Worm (Caenorhabditis elegans) whole organism, late embryonic: ENCODE data around the gene D2062.13.
"Not testable (repeated sequence)": the region's sequence is repeated elsewhere in the genome, so short reads cannot be mapped to it uniquely, and the experiment has no call there.

Experiments used
- C08G9.2 ChIP-seq: sonication (generic microtip); optimal IDR thresholded peaks from 2 replicates; lab custom pipeline; 2016; ENCODE audit warnings: mild to moderate bottlenecking, missing genetic modification characterization, moderate library complexity, missing compliant biosample characterization
- F13H6.1 ChIP-seq: sonication (generic microtip); optimal IDR thresholded peaks from 2 replicates; lab custom pipeline; 2016; ENCODE audit warnings: missing genetic modification characterization, missing compliant biosample characterization
- K02D7.2 ChIP-seq: sonication (generic microtip); optimal IDR thresholded peaks from 2 replicates; lab custom pipeline; 2017; ENCODE audit warnings: mild to moderate bottlenecking, missing genetic modification characterization, missing compliant biosample characterization
- ceh-14 ChIP-seq: sonication (generic microtip); optimal IDR thresholded peaks from 2 replicates; lab custom pipeline; 2016; ENCODE audit warnings: missing genotype, missing genetic modification characterization, missing compliant biosample characterization
- ceh-18 ChIP-seq: sonication (generic microtip); optimal IDR thresholded peaks from 2 replicates; lab custom pipeline; 2016; ENCODE audit warnings: missing genetic modification characterization, missing compliant biosample characterization
- ceh-22 ChIP-seq: sonication (generic microtip); optimal IDR thresholded peaks from 2 replicates; lab custom pipeline; 2017; ENCODE audit warnings: missing biosample characterization, missing genetic modification characterization
- ceh-24 ChIP-seq: sonication (generic microtip); optimal IDR thresholded peaks from 2 replicates; lab custom pipeline; 2016; ENCODE audit warnings: mild to moderate bottlenecking, missing genetic modification characterization, missing compliant biosample characterization
- ceh-30 ChIP-seq: fragments of 150-350 bp; optimal IDR thresholded peaks from 2 replicates; lab custom pipeline; 2014; ENCODE audit warnings: missing biosample characterization, missing genetic modification characterization
- ceh-45 ChIP-seq: fragments of 200-800 bp; sonication (Bioruptor generic); IDR thresholded peaks from 2 replicates; pipeline ENCODE4 v1.3.6; 2022; ENCODE audit warnings: missing genetic modification reagents, missing genetic modification characterization, missing compliant biosample characterization
- ceh-48 ChIP-seq: sonication (generic microtip); optimal IDR thresholded peaks from 2 replicates; lab custom pipeline; 2016; ENCODE audit warnings: missing genetic modification characterization, inconsistent platforms, missing compliant biosample characterization
- ceh-9 ChIP-seq: sonication (generic microtip); optimal IDR thresholded peaks from 2 replicates; lab custom pipeline; 2016; ENCODE audit warnings: mild to moderate bottlenecking, missing genetic modification characterization, inconsistent platforms, missing compliant biosample characterization
- che-1 ChIP-seq: sonication (generic microtip); optimal IDR thresholded peaks from 2 replicates; lab custom pipeline; 2016; ENCODE audit warnings: mild to moderate bottlenecking, missing genetic modification characterization, missing compliant biosample characterization
- dmd-4 ChIP-seq: sonication (generic microtip); optimal IDR thresholded peaks from 2 replicates; lab custom pipeline; 2016; ENCODE audit warnings: borderline replicate concordance, missing genetic modification characterization, missing compliant biosample characterization
- dve-1 ChIP-seq: sonication (generic microtip); optimal IDR thresholded peaks from 2 replicates; lab custom pipeline; 2017; ENCODE audit warnings: antibody characterized with exemption, mild to moderate bottlenecking, missing genetic modification characterization, missing compliant biosample characterization
- elt-2 ChIP-seq: sonication (generic microtip); optimal IDR thresholded peaks from 2 replicates; lab custom pipeline; 2016; ENCODE audit warnings: missing genetic modification reagents, missing genetic modification characterization, missing compliant biosample characterization
- ets-4 ChIP-seq: sonication (generic microtip); optimal IDR thresholded peaks from 2 replicates; lab custom pipeline; 2016; ENCODE audit warnings: missing genetic modification characterization, missing compliant biosample characterization
- fkh-10 ChIP-seq: fragments of 150-350 bp; optimal IDR thresholded peaks from 2 replicates; lab custom pipeline; 2014; ENCODE audit warnings: missing biosample characterization, missing genetic modification reagents, missing genetic modification characterization
- gmeb-2 ChIP-seq: sonication (generic microtip); optimal IDR thresholded peaks from 2 replicates; lab custom pipeline; 2016; ENCODE audit warnings: missing genetic modification characterization, inconsistent platforms, missing compliant biosample characterization
- hlh-13 ChIP-seq: fragments of 200-800 bp; sonication (Bioruptor generic); optimal IDR thresholded peaks from 2 replicates; lab custom pipeline; 2018; ENCODE audit warnings: mild to moderate bottlenecking, missing genetic modification characterization, missing compliant biosample characterization
- hlh-15 ChIP-seq: sonication (generic microtip); optimal IDR thresholded peaks from 2 replicates; lab custom pipeline; 2016; ENCODE audit warnings: missing genetic modification characterization, missing compliant biosample characterization
- lim-6 ChIP-seq: sonication (generic microtip); optimal IDR thresholded peaks from 2 replicates; lab custom pipeline; 2016; ENCODE audit warnings: missing genetic modification characterization, missing compliant biosample characterization
- lin-11 ChIP-seq: fragments of 200-800 bp; sonication (Bioruptor generic); optimal IDR thresholded peaks from 2 replicates; lab custom pipeline; 2018; ENCODE audit warnings: mild to moderate bottlenecking, missing genetic modification characterization, missing compliant biosample characterization
- madf-2 ChIP-seq: sonication (generic microtip); optimal IDR thresholded peaks from 2 replicates; lab custom pipeline; 2017; ENCODE audit warnings: missing genetic modification characterization, missing compliant biosample characterization
- mec-3 ChIP-seq: sonication (generic microtip); optimal IDR thresholded peaks from 2 replicates; lab custom pipeline; 2016; ENCODE audit warnings: borderline replicate concordance, missing genetic modification characterization, missing compliant biosample characterization
- npax-4 ChIP-seq: sonication (generic microtip); optimal IDR thresholded peaks from 2 replicates; lab custom pipeline; 2016; ENCODE audit warnings: missing genetic modification characterization, missing compliant biosample characterization
- odd-2 ChIP-seq: sonication (generic microtip); optimal IDR thresholded peaks from 2 replicates; lab custom pipeline; 2017; ENCODE audit warnings: antibody characterized with exemption, mild to moderate bottlenecking, missing genetic modification characterization, missing compliant biosample characterization
- pax-1 ChIP-seq: fragments of 150-350 bp; optimal IDR thresholded peaks from 2 replicates; lab custom pipeline; 2014; ENCODE audit warnings: missing biosample characterization, missing genetic modification characterization
- pha-2 ChIP-seq: sonication (generic microtip); optimal IDR thresholded peaks from 2 replicates; lab custom pipeline; 2017; ENCODE audit warnings: mild to moderate bottlenecking, missing genetic modification characterization, missing compliant biosample characterization
- pha-4 ChIP-seq: fragments of 150-350 bp; optimal IDR thresholded peaks from 2 replicates; lab custom pipeline; 2018; ENCODE audit warnings: missing biosample characterization, missing genetic modification reagents, missing genetic modification characterization
- pqm-1 ChIP-seq: sonication (generic microtip); optimal IDR thresholded peaks from 2 replicates; lab custom pipeline; 2016; ENCODE audit warnings: missing genetic modification characterization, missing compliant biosample characterization
- rnt-1 ChIP-seq: sonication (generic microtip); optimal IDR thresholded peaks from 2 replicates; lab custom pipeline; 2016; ENCODE audit warnings: missing genetic modification characterization, missing compliant biosample characterization
- sox-4 ChIP-seq: sonication (generic microtip); optimal IDR thresholded peaks from 2 replicates; lab custom pipeline; 2017; ENCODE audit warnings: mild to moderate bottlenecking, missing genetic modification characterization, inconsistent platforms, missing compliant biosample characterization
- ttx-3 ChIP-seq: sonication (generic microtip); optimal IDR thresholded peaks from 2 replicates; lab custom pipeline; 2016; ENCODE audit warnings: missing genetic modification reagents, missing genetic modification characterization, missing compliant biosample characterization
- unc-3 ChIP-seq, 2 experiments: fragments of 200-800 bp in 1 of 2; sonication (Bioruptor generic) in 1 of 2; sonication (generic microtip) in 1 of 2; conservative IDR thresholded peaks in 1 of 2; optimal IDR thresholded peaks in 1 of 2; 2 replicates each; pipeline versions ENCODE4 v1.3.6 to Lab custom; 2016 to 2022; ENCODE audit warnings: missing compliant biosample characterization in 2 of 2, missing genetic modification characterization in 2 of 2, missing genetic modification reagents in 1 of 2
- unc-42 ChIP-seq: sonication (generic microtip); optimal IDR thresholded peaks from 2 replicates; lab custom pipeline; 2016; ENCODE audit warnings: missing genotype, missing genetic modification characterization, missing compliant biosample characterization
- unc-55 ChIP-seq: sonication (generic microtip); optimal IDR thresholded peaks from 2 replicates; lab custom pipeline; 2017; ENCODE audit warnings: missing biosample characterization, missing genetic modification reagents, missing genetic modification characterization
- unc-86 ChIP-seq: sonication (generic microtip); optimal IDR thresholded peaks from 2 replicates; lab custom pipeline; 2016; ENCODE audit warnings: missing genetic modification characterization, missing compliant biosample characterization
- zip-5 ChIP-seq: sonication (generic microtip); optimal IDR thresholded peaks from 2 replicates; lab custom pipeline; 2016; ENCODE audit warnings: missing genetic modification characterization, missing compliant biosample characterization
- ztf-16 ChIP-seq: sonication (generic microtip); optimal IDR thresholded peaks from 2 replicates; lab custom pipeline; 2017; ENCODE audit warnings: missing genetic modification characterization, missing compliant biosample characterization

Gene D2062.13

ce11 chrII:2583044-2583443, 29.3 kb upstream of the D2062.13 start, which contains the start of gene sri-74:
TSS of gene sri-74 (minus strand) at chrII:2583144.
- TF ChIP-seq ttx-3 (tag; lab: Kevin White, UChicago) (no peak), ceh-9 (tag; lab: Kevin White, UChicago) (no peak), npax-4 (tag; lab: Kevin White, UChicago) (no peak), ceh-22 (tag; lab: Kevin White, UChicago) (no peak), pha-2 (tag; lab: Kevin White, UChicago) (no peak), hlh-15 (tag; lab: Kevin White, UChicago) (no peak)

ce11 chrII:2585493-2585892, 26.9 kb upstream of the D2062.13 start, which contains the start of gene sri-36:
TSS of gene sri-36 (minus strand) at chrII:2585593.
- no peak for TF ChIP-seq rnt-1
- TF ChIP-seq mec-3 (tag; lab: Kevin White, UChicago), result no peak
- no peak for TF ChIP-seq unc-42 (tag; lab: Kevin White, UChicago)
- TF ChIP-seq ceh-45 (GFP tag; lab: Robert Waterston, UW), result no peak
- no peak for TF ChIP-seq ceh-30 (tag; lab: Kevin White, UChicago)
- TF ChIP-seq ets-4 (tag; lab: Kevin White, UChicago), result no peak
- no peak for TF ChIP-seq ceh-24
- TF ChIP-seq ceh-48 (tag; lab: Kevin White, UChicago), result no peak
- TF ChIP-seq, all 69 proteins: peak for 0

- TF ChIP-seq unc-55 (GFP tag; lab: Kevin White, UChicago), result no peak
- peak; percentile 85 for TF ChIP-seq elt-2 (tag; lab: Kevin White, UChicago)
- no peak for TF ChIP-seq madf-2
These were observed 25.4 kb upstream of the D2062.13 start, which contains the start of the genes F33H12.7 and sri-39 for ce11 chrII:2586861-2587554. TSS of gene F33H12.7 (minus strand) at chrII:2586911. TSS of gene sri-39 (plus strand) at chrII:2587504.

- TF ChIP-seq sox-4 (tag; lab: Kevin White, UChicago); pqm-1 (tag; lab: Kevin White, UChicago); ceh-18: not testable (repeated sequence)
These were observed 12.2 kb upstream of the D2062.13 start, which contains the start of gene F33H12.1 for ce11 chrII:2600176-2600575. TSS of gene F33H12.1 (plus strand) at chrII:2600476.

- TF ChIP-seq ets-4 (tag; lab: Kevin White, UChicago) (no peak), unc-3 (GFP tag; conservative IDR thresholded peaks at IDR 0.05; lab: Robert Waterston, UW) (no peak), unc-3 (tag; optimal IDR thresholded peaks at IDR 0.05; lab: Kevin White, UChicago) (no peak), dmd-4 (tag; lab: Kevin White, UChicago) (no peak), ceh-14 (tag; lab: Kevin White, UChicago) (no peak), ceh-18 (no peak), che-1 (tag; lab: Kevin White, UChicago) (no peak), npax-4 (tag; lab: Kevin White, UChicago) (no peak), dve-1 (no peak), K02D7.2 (tag; lab: Kevin White, UChicago) (no peak), F13H6.1 (tag; lab: Kevin White, UChicago) (no peak), C08G9.2 (tag; lab: Kevin White, UChicago) (no peak), unc-86 (tag; lab: Kevin White, UChicago) (no peak), ttx-3 (tag; lab: Kevin White, UChicago) (no peak)
These were observed 11.4 kb upstream of the D2062.13 start for ce11 chrII:2600931-2601330.

- TF ChIP-seq pqm-1 (tag; lab: Kevin White, UChicago), result no peak
- no peak for TF ChIP-seq zip-5 (tag; lab: Kevin White, UChicago)
- TF ChIP-seq lim-6 (tag; lab: Kevin White, UChicago), result no peak
- no peak for TF ChIP-seq lin-11 (tag; lab: Kevin White, UChicago)
- TF ChIP-seq odd-2 (tag; lab: Kevin White, UChicago), result no peak
- TF ChIP-seq unc-55 (GFP tag; lab: Kevin White, UChicago), result no peak
- TF ChIP-seq ceh-18, result no peak
- TF ChIP-seq pax-1, result no peak
- no peak for TF ChIP-seq hlh-13 (GFP tag; lab: Kevin White, UChicago)
- TF ChIP-seq ztf-16 (tag; lab: Kevin White, UChicago), result no peak
- no peak for TF ChIP-seq gmeb-2 (tag; lab: Kevin White, UChicago)
- no peak for TF ChIP-seq ceh-30 (tag; lab: Kevin White, UChicago)
- no peak for TF ChIP-seq pha-4
- no peak for TF ChIP-seq fkh-10 (GFP tag; lab: Kevin White, UChicago)
- TF ChIP-seq ceh-14 (tag; lab: Kevin White, UChicago), result no peak
These were observed 7.1 kb upstream of the D2062.13 start, which contains the start of gene sri-77 for ce11 chrII:2605319-2605718. TSS of gene sri-77 (minus strand) at chrII:2605419.
